Fruit fly (Drosophila melanogaster): ENCODE data around the gene Acsf2.
A peak's percentile ranks its signal among the peaks of the same experiment; 100 is the strongest.

The Acsf2 gene

DNA sequence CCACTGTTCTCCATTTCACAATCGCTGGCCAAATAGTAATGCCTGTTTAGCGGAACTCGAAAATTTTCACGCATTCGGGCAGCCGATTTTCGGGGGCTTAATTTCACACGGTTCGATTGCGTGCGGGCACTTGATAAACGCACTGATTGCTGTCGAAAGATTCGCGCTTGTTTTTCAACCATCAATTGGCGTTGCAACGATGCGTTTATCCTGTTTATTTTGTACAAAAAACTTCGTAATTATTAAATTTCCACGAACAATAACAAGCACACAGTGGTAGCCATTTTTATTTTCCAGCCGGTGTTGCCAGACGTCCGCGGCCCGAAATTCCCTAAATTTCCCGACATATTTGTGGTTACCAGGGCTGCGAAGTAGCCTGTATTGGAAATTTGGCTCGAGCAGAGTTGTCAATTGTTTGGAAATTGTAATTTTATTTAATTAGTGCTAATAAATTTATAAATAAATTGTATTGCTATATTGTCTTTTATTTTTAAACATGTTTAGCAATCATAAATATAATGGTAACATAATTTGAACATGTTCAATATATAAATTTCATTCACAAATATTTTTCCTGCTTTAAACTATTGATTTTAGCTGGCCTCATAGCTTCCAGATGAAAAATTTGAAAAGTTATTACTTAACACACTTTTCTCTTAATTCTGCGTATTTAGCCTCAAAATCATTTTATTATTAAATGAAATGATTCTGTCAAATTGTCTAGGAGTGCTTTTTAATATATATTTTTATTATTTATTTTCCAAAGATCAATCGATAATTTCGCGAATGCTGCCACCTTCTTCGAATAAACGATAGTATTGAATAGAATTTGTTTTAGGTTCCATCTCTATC, 15.4 kb downstream of the Acsf2 start, which contains the start of the genes Ncoa6 and cype (continued):
- TF ChIP-seq twi (tag; optimal IDR thresholded peaks at IDR 0.05) (peak; percentile 38), CG31441 (GFP tag; IDR thresholded peaks at IDR 0.05) (peak; percentile 62), repo (GFP tag; optimal IDR thresholded peaks at IDR 0.05) (no peak), CG16863 (GFP tag; optimal IDR thresholded peaks at IDR 0.05) (no peak), stwl (tag; optimal IDR thresholded peaks at IDR 0.05) (peak; percentile 38), CG11456 (GFP tag; IDR thresholded peaks at IDR 0.05) (peak; percentile 68; the same call in 2 of the 3 replicates), CG32532 (GFP tag; IDR thresholded peaks at IDR 0.05) (peak; percentile 69), Fer1 (GFP tag; optimal IDR thresholded peaks at IDR 0.05) (no peak), Doc3 (GFP tag; IDR thresholded peaks at IDR 0.05; ENCODE audit: partially characterized antibody) (peak; percentile 85), slp2 (GFP tag; optimal IDR thresholded peaks at IDR 0.05) (no peak), CG10209 (GFP tag; optimal IDR thresholded peaks at IDR 0.05) (peak; percentile 34), tin (GFP tag; optimal IDR thresholded peaks at IDR 0.05) (peak; percentile 25), CG9437 (GFP tag; optimal IDR thresholded peaks at IDR 0.05) (peak; percentile 59), hbn (GFP tag; IDR thresholded peaks at IDR 0.05; ENCODE audit: partially characterized antibody) (peak; percentile 69), CG3281 (GFP tag; optimal IDR thresholded peaks at IDR 0.05) (no peak), tap (tag; optimal IDR thresholded peaks at IDR 0.05) (peak; percentile 15), CG32772 (GFP tag; IDR thresholded peaks at IDR 0.05) (peak; percentile 38; the same call in 1 of the 2 replicates), CG15479 (GFP tag; optimal IDR thresholded peaks at IDR 0.05) (no peak), CG7745 (tag; optimal IDR thresholded peaks at IDR 0.05) (no peak), ci (GFP tag; IDR thresholded peaks at IDR 0.05) (0 out of 3 replicates have a peak, but pooled peaks have one; percentile 46), CG12744 (GFP tag; optimal IDR thresholded peaks at IDR 0.05) (no peak), fd3F (GFP tag; optimal IDR thresholded peaks at IDR 0.05) (peak; percentile 52), Dad (GFP tag; optimal IDR thresholded peaks at IDR 0.05) (no peak), esg (GFP tag; conservative IDR thresholded peaks at IDR 0.05) (peak; percentile 41; the same call in 1 of the 2 replicates), Mes4 (GFP tag; optimal IDR thresholded peaks at IDR 0.05) (no peak), zen (tag; optimal IDR thresholded peaks at IDR 0.05) (peak; percentile 73), Neu2 (GFP tag; optimal IDR thresholded peaks at IDR 0.05; ENCODE audit: borderline replicate concordance) (no peak), H2.0 (GFP tag; IDR thresholded peaks at IDR 0.05) (no peak), Drgx (GFP tag; IDR thresholded peaks at IDR 0.05) (peak; percentile 10; the same call in 1 of the 2 replicates), CG8944 (GFP tag; optimal IDR thresholded peaks at IDR 0.05) (no peak), shn (GFP tag; optimal IDR thresholded peaks at IDR 0.05) (no peak), CG15514 (GFP tag; optimal IDR thresholded peaks at IDR 0.05) (peak; percentile 55), Lhr (GFP tag; optimal IDR thresholded peaks at IDR 0.05) (peak; percentile 41), NK7.1 (GFP tag; optimal IDR thresholded peaks at IDR 0.05) (no peak), CG16779 (GFP tag; IDR thresholded peaks at IDR 0.05) (no peak), her (GFP tag; optimal IDR thresholded peaks at IDR 0.05) (peak; percentile 12), CG16815 (GFP tag; optimal IDR thresholded peaks at IDR 0.05) (peak; percentile 31), Asciz (GFP tag; optimal IDR thresholded peaks at IDR 0.05) (no peak), CG7963 (GFP tag; IDR thresholded peaks at IDR 0.05; ENCODE audit: partially characterized antibody) (0 out of 3 replicates have a peak, but pooled peaks have one; percentile 36), salm (tag; optimal IDR thresholded peaks at IDR 0.05) (no peak), CG14441 (GFP tag; IDR thresholded peaks at IDR 0.05) (no peak), Trl (optimal IDR thresholded peaks at IDR 0.05) (no peak), Trl (GFP tag; optimal IDR thresholded peaks at IDR 0.05) (no peak), rib (GFP tag; IDR thresholded peaks at IDR 0.05) (no peak), NC2α (GFP tag; optimal IDR thresholded peaks at IDR 0.05) (no peak), CG4282 (GFP tag; optimal IDR thresholded peaks at IDR 0.05) (no peak), CG13624 (GFP tag; optimal IDR thresholded peaks at IDR 0.05) (no peak), CG7928 (GFP tag; optimal IDR thresholded peaks at IDR 0.05) (peak; percentile 90), Doc2 (GFP tag; IDR thresholded peaks at IDR 0.05) (no peak)

All from whole organism, embryonic.